Worm (Caenorhabditis elegans) whole organism, midembryonic: Measurements from ENCODE around the gene ttr-7.

ENCODE experiments used
- T22C8.4 ChIP-seq: fragments of 200-800 bp; sonication (Bioruptor generic); IDR thresholded peaks from 2 replicates; pipeline ENCODE4 v1.3.6; 2022; ENCODE audit warnings: missing genetic modification characterization, missing compliant biosample characterization
- cog-1 ChIP-seq: sonication (generic microtip); optimal IDR thresholded peaks from 2 replicates; lab custom pipeline; 2016; ENCODE audit warnings: missing genetic modification characterization, missing compliant biosample characterization
- flt-1 ChIP-seq: fragments of 200-800 bp; sonication (Bioruptor generic); IDR thresholded peaks from 2 replicates; pipeline ENCODE4 v1.3.6; 2022; ENCODE audit warnings: missing genetic modification characterization, missing compliant biosample characterization
- klf-2 ChIP-seq: fragments of 200-800 bp; sonication (Bioruptor generic); conservative IDR thresholded peaks from 2 replicates; pipeline ENCODE4 v1.3.6; 2022; ENCODE audit warnings: missing genetic modification reagents, missing genetic modification characterization, missing compliant biosample characterization
- med-1 ChIP-seq: sonication (generic microtip); optimal IDR thresholded peaks from 2 replicates; lab custom pipeline; 2017; ENCODE audit warnings: missing genetic modification characterization, mild to moderate bottlenecking, missing compliant biosample characterization, antibody characterized with exemption, missing genetic modification reagents; ENCODE audit not compliant: insufficient read depth
- ref-1 ChIP-seq: fragments of 200-800 bp; sonication (Bioruptor generic); conservative IDR thresholded peaks from 2 replicates; pipeline ENCODE4 v1.3.6; 2022; ENCODE audit warnings: missing genetic modification reagents, missing genetic modification characterization, missing compliant biosample characterization
- tab-1 ChIP-seq: fragments of 200-800 bp; sonication (Bioruptor generic); IDR thresholded peaks from 2 replicates; pipeline ENCODE4 v1.3.6; 2022; ENCODE audit warnings: missing genetic modification characterization, missing compliant biosample characterization
- ztf-23 ChIP-seq: fragments of 200-800 bp; sonication (Bioruptor generic); IDR thresholded peaks from 2 replicates; pipeline ENCODE4 v1.3.6; 2022; ENCODE audit warnings: missing genetic modification reagents, missing genetic modification characterization, missing compliant biosample characterization
- ztf-29 ChIP-seq: fragments of 200-800 bp; sonication (Bioruptor generic); IDR thresholded peaks from 2 replicates; pipeline ENCODE4 v1.3.6; 2022; ENCODE audit warnings: missing genetic modification reagents, missing genetic modification characterization, missing compliant biosample characterization

Gene ttr-7

ce11 chrIII:605415-606054 lies at the start of gene ttr-7, which contains the start of gene Y55B1AR.4:
Gene ttr-7, plus strand, starts transcription at chrIII:606004.
Gene Y55B1AR.4, minus strand, starts transcription at chrIII:605515.
- TF ChIP-seq ref-1 (no peak), ztf-23 (GFP tag; lab: Robert Waterston, UW) (no peak), flt-1 (GFP tag; lab: Robert Waterston, UW) (no peak), T22C8.4 (GFP tag; lab: Robert Waterston, UW) (no peak)

DNA sequence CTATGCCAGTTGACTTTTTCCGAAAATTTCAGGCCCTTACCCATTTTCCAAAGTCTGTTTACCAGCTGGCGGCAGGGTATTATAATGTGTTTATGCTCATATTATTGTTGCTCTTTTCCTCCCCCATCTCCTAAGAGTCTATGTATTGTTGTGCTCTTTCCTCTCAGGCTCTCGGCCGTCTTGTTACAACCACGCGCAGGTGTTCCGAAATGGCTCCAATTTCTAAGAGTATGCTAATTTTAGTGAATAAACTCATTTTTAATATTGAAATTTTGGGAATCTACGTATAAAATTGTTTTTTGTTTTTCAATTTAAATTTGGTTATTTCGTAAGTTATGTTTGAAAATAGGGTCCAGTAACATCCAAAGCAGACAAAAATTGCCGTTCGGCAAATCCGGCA lies 47.7 kb upstream of the ttr-7 start:
- TF ChIP-seq T22C8.4 (GFP tag; lab: Robert Waterston, UW) (no peak), tab-1 (GFP tag; lab: Robert Waterston, UW) (no peak), ztf-29 (GFP tag; lab: Robert Waterston, UW) (no peak), med-1 (GFP tag; lab: Kevin White, UChicago) (no peak), ref-1 (no peak), cog-1 (no peak)

ce11 chrIII:558832-559231 lies 47.0 kb upstream of the ttr-7 start:
- TF ChIP-seq T22C8.4 (GFP tag; lab: Robert Waterston, UW) (no peak), ztf-23 (GFP tag; lab: Robert Waterston, UW) (no peak), ref-1 (no peak), cog-1 (peak; percentile 44), med-1 (GFP tag; lab: Kevin White, UChicago) (no peak), ztf-29 (GFP tag; lab: Robert Waterston, UW) (no peak), flt-1 (GFP tag; lab: Robert Waterston, UW) (0 out of 2 replicates have a peak, but pooled peaks have one; percentile 7), tab-1 (GFP tag; lab: Robert Waterston, UW) (no peak)

DNA sequence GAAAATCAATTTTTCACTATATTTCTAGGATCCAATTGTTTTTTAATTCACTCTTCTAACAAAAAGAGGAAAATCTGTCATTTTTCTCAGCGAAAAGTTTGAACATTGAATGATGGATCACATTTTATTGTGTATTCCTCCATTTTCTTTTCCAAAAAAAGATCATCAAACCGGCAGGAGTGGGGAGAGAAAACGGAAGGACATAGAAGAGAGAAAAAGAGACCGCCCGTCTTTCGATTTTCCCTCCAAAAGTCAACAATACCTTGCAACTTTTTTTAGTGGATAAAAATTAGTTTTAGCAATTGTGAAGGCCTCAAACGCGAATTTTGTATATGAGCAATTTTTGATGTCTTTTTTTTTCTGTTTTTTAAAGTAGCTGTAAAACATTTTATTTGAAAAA lies 42.0 kb upstream of the ttr-7 start:
- no peak for TF ChIP-seq ztf-23 (GFP tag; lab: Robert Waterston, UW)
- no peak for TF ChIP-seq T22C8.4 (GFP tag; lab: Robert Waterston, UW)
- TF ChIP-seq tab-1 (GFP tag; lab: Robert Waterston, UW), result no peak
- TF ChIP-seq klf-2 (GFP tag; lab: Robert Waterston, UW), result no peak

- no peak for TF ChIP-seq med-1 (GFP tag; lab: Kevin White, UChicago)
These were observed 41.0 kb upstream of the ttr-7 start for ce11 chrIII:564786-565185.

DNA sequence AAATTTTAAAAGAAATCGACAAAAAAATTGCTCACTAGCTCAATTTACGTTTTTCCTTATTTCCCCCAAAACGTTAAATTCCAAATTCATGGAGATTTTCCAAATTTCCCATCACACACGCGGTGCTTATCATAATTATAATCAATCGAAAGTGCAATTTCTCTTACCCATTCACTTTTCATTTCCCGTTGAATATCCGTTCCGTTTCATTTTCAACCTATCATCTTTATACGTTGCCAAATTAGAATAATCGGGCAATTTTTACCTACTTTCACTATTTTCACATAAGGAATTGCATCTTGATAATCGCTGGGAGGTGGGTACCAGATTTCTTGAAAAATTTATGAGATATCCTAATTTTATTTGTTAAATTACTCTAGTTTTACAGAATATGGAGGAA lies 37.0 kb upstream of the ttr-7 start:
- no peak for TF ChIP-seq med-1 (GFP tag; lab: Kevin White, UChicago)
- TF ChIP-seq T22C8.4 (GFP tag; lab: Robert Waterston, UW), result no peak
- no peak for TF ChIP-seq tab-1 (GFP tag; lab: Robert Waterston, UW)
- no peak for TF ChIP-seq cog-1
- no peak for TF ChIP-seq ref-1
- no peak for TF ChIP-seq ztf-29 (GFP tag; lab: Robert Waterston, UW)
- no peak for TF ChIP-seq ztf-23 (GFP tag; lab: Robert Waterston, UW)
- no peak for TF ChIP-seq klf-2 (GFP tag; lab: Robert Waterston, UW)
- no peak for TF ChIP-seq flt-1 (GFP tag; lab: Robert Waterston, UW)

ce11 chrIII:576555-576954 lies 29.2 kb upstream of the ttr-7 start:
- TF ChIP-seq ztf-23 (GFP tag; lab: Robert Waterston, UW), result no peak
- TF ChIP-seq tab-1 (GFP tag; lab: Robert Waterston, UW), result no peak
- no peak for TF ChIP-seq ztf-29 (GFP tag; lab: Robert Waterston, UW)
- no peak for TF ChIP-seq flt-1 (GFP tag; lab: Robert Waterston, UW)
- no peak for TF ChIP-seq T22C8.4 (GFP tag; lab: Robert Waterston, UW)
- no peak for TF ChIP-seq cog-1
- TF ChIP-seq klf-2 (GFP tag; lab: Robert Waterston, UW), result no peak
- TF ChIP-seq med-1 (GFP tag; lab: Kevin White, UChicago), result no peak
- no peak for TF ChIP-seq ref-1

DNA sequence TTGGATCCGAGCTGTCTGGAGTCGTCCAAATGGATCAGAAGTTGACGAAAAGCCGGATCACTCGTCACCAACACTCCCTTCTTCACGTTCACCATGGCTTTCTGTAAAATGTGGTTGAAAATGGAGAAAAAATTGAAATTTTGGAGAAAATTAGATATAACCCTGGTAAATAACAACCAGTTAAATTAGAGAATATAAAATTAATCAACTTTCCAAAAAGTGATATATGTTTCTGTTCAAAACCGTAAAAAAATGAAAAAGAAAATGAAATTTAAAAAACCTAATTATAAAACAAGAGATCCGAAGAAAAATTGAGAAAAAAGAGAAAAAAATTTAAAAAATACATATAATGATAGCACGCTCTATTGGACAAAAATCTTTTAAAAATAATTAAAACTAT lies 28.3 kb upstream of the ttr-7 start, which contains the start of gene gtf-2H5:
gtf-2H5 (minus strand) TSS at position 101 of the 400 bp plus-strand sequence.
- TF ChIP-seq ztf-29 (GFP tag; lab: Robert Waterston, UW), result no peak
- TF ChIP-seq med-1 (GFP tag; lab: Kevin White, UChicago), result no peak
- no peak for TF ChIP-seq klf-2 (GFP tag; lab: Robert Waterston, UW)
- no peak for TF ChIP-seq cog-1
- TF ChIP-seq flt-1 (GFP tag; lab: Robert Waterston, UW), result no peak
- no peak for TF ChIP-seq T22C8.4 (GFP tag; lab: Robert Waterston, UW)

DNA sequence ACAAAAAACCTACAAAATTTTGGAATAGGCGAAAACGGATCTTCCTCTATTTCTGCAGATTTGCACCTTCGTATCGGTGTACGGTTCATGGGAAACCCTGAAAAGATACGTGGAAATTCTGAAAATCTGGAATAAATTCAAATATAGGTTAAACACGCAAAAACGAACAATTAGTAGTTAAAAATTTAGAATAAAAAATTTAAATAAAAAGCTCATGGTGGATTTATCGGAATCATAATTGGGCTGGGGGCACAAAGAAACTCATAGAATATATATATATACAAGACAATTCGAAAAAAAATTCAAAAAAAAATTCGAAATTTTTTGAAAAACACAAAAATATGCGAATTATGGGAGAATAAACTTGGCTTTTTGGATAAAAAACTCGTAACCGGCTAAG lies 18.8 kb upstream of the ttr-7 start, which contains the start of gene helq-1:
helq-1 (minus strand) TSS at position 101 of the 400 bp plus-strand sequence.
- TF ChIP-seq flt-1 (GFP tag; lab: Robert Waterston, UW) (no peak), T22C8.4 (GFP tag; lab: Robert Waterston, UW) (no peak), ref-1 (no peak), klf-2 (GFP tag; lab: Robert Waterston, UW) (no peak), ztf-23 (GFP tag; lab: Robert Waterston, UW) (no peak), ztf-29 (GFP tag; lab: Robert Waterston, UW) (no peak), tab-1 (GFP tag; lab: Robert Waterston, UW) (no peak), cog-1 (no peak)

ce11 chrIII:595449-595848 lies 10.4 kb upstream of the ttr-7 start:
- TF ChIP-seq ztf-23 (GFP tag; lab: Robert Waterston, UW) (no peak), med-1 (GFP tag; lab: Kevin White, UChicago) (no peak), tab-1 (GFP tag; lab: Robert Waterston, UW) (no peak), ztf-29 (GFP tag; lab: Robert Waterston, UW) (no peak), ref-1 (no peak), T22C8.4 (GFP tag; lab: Robert Waterston, UW) (no peak), cog-1 (no peak), klf-2 (GFP tag; lab: Robert Waterston, UW) (no peak), flt-1 (GFP tag; lab: Robert Waterston, UW) (no peak)
